Worm (Caenorhabditis elegans) whole organism, L1 larva: ENCODE data around the gene ZC373.5.

Experiments used
- C16A3.4 ChIP-seq: fragments of 150-350 bp; optimal IDR thresholded peaks from 2 replicates; lab custom pipeline; 2014; ENCODE audit warnings: missing biosample characterization, missing genetic modification characterization
- C34B4.2 ChIP-seq: sonication (generic microtip); optimal IDR thresholded peaks from 2 replicates; lab custom pipeline; 2017; ENCODE audit warnings: mild to moderate bottlenecking, missing genetic modification characterization, missing compliant biosample characterization
- F16B12.6 ChIP-seq: fragments of 150-350 bp; optimal IDR thresholded peaks from 2 replicates; lab custom pipeline; 2014; ENCODE audit warnings: missing biosample characterization, missing genetic modification characterization
- ama-1 ChIP-seq: fragments of 150-350 bp; optimal IDR thresholded peaks from 2 replicates; lab custom pipeline; 2014
- blmp-1 ChIP-seq: fragments of 150-350 bp; optimal IDR thresholded peaks from 2 replicates; lab custom pipeline; 2014; ENCODE audit warnings: missing biosample characterization, missing genetic modification characterization
- ceh-82 ChIP-seq, 3 experiments: fragments of 150-350 bp in 1 of 3; sonication (generic microtip) in 2 of 3; optimal IDR thresholded peaks; 2 replicates each; lab custom pipeline; 2014 to 2017; ENCODE audit warnings: missing biosample characterization in 3 of 3, missing genetic modification characterization in 3 of 3
- ces-1 ChIP-seq: fragments of 150-350 bp; optimal IDR thresholded peaks from 2 replicates; lab custom pipeline; 2014; ENCODE audit warnings: missing biosample characterization, missing genetic modification reagents, missing genetic modification characterization
- dpl-1 ChIP-seq, 3 experiments: fragments of 150-350 bp in 2 of 3; sonication (generic microtip) in 1 of 3; optimal IDR thresholded peaks; 2 replicates each; lab custom pipeline; 2014 to 2017; ENCODE audit warnings: missing biosample characterization in 3 of 3, missing genetic modification characterization in 3 of 3, missing genetic modification reagents in 3 of 3
- egl-13 ChIP-seq: sonication (generic microtip); optimal IDR thresholded peaks from 2 replicates; lab custom pipeline; 2016; ENCODE audit warnings: missing genotype, missing genetic modification reagents, missing genetic modification characterization, missing compliant biosample characterization
- fos-1 ChIP-seq: fragments of 150-350 bp; optimal IDR thresholded peaks from 2 replicates; lab custom pipeline; 2014; ENCODE audit warnings: missing biosample characterization, missing genetic modification characterization
- hpl-2 ChIP-seq: fragments of 150-350 bp; optimal IDR thresholded peaks from 2 replicates; lab custom pipeline; 2014; ENCODE audit warnings: missing biosample characterization, missing genetic modification reagents, missing genetic modification characterization
- lin-13 ChIP-seq: fragments of 150-350 bp; optimal IDR thresholded peaks from 2 replicates; lab custom pipeline; 2014; ENCODE audit warnings: missing biosample characterization, missing genetic modification reagents, missing genetic modification characterization
- lin-15B ChIP-seq: fragments of 150-350 bp; sonication (generic microtip); optimal IDR thresholded peaks from 3 replicates; lab custom pipeline; 2014; ENCODE audit warnings: missing biosample characterization, missing genetic modification characterization
- nhr-19 ChIP-seq: fragments of 200-800 bp; sonication (Bioruptor generic); conservative IDR thresholded peaks from 2 replicates; pipeline ENCODE4 v1.3.6; 2022; ENCODE audit warnings: missing genetic modification characterization, missing compliant biosample characterization
- nhr-28 ChIP-seq: fragments of 150-350 bp; optimal IDR thresholded peaks from 2 replicates; lab custom pipeline; 2014; ENCODE audit warnings: missing biosample characterization, missing genetic modification characterization
- nhr-71 ChIP-seq: sonication (generic microtip); optimal IDR thresholded peaks from 2 replicates; lab custom pipeline; 2016; ENCODE audit warnings: mild to moderate bottlenecking, missing genetic modification characterization, moderate library complexity, missing compliant biosample characterization
- nhr-84 ChIP-seq: sonication (generic microtip); optimal IDR thresholded peaks from 2 replicates; lab custom pipeline; 2017; ENCODE audit warnings: missing biosample characterization, missing genetic modification characterization
- nhr-85 ChIP-seq: sonication (generic microtip); peaks from one replicate; lab custom pipeline; 2016; ENCODE audit warnings: missing genetic modification characterization, inconsistent platforms, missing compliant biosample characterization
- nhr-90 ChIP-seq: sonication (generic microtip); optimal IDR thresholded peaks from 2 replicates; lab custom pipeline; 2016; ENCODE audit warnings: mild to moderate bottlenecking, missing genetic modification characterization, missing compliant biosample characterization; ENCODE audit not compliant: poor library complexity
- pax-3 ChIP-seq: fragments of 200-800 bp; sonication (Bioruptor generic); optimal IDR thresholded peaks from 2 replicates; lab custom pipeline; 2018; ENCODE audit warnings: mild to moderate bottlenecking, missing genetic modification characterization, moderate library complexity, missing compliant biosample characterization
- skn-1 ChIP-seq: fragments of 150-350 bp; optimal IDR thresholded peaks from 2 replicates; lab custom pipeline; 2014; ENCODE audit warnings: missing biosample characterization, missing genetic modification characterization
- snpc-4 ChIP-seq: fragments of 150-350 bp; optimal IDR thresholded peaks from 2 replicates; lab custom pipeline; 2014; ENCODE audit warnings: missing biosample characterization, missing genetic modification characterization
- sptf-1 ChIP-seq: fragments of 150-350 bp; optimal IDR thresholded peaks from 2 replicates; lab custom pipeline; 2014; ENCODE audit warnings: missing biosample characterization, missing genetic modification characterization
- swsn-7 ChIP-seq: sonication (generic microtip); optimal IDR thresholded peaks from 2 replicates; lab custom pipeline; 2016; ENCODE audit warnings: missing genetic modification characterization, missing compliant biosample characterization
- tbx-2 ChIP-seq: sonication (generic microtip); optimal IDR thresholded peaks from 2 replicates; lab custom pipeline; 2016; ENCODE audit warnings: missing genetic modification characterization, missing compliant biosample characterization
- tlp-1 ChIP-seq: fragments of 150-350 bp; optimal IDR thresholded peaks from 2 replicates; lab custom pipeline; 2014; ENCODE audit warnings: missing biosample characterization, missing genetic modification characterization
- unc-130 ChIP-seq: fragments of 150-350 bp; optimal IDR thresholded peaks from 2 replicates; lab custom pipeline; 2017; ENCODE audit warnings: missing biosample characterization, missing genetic modification characterization, inconsistent platforms
- vab-15 ChIP-seq: sonication (generic microtip); optimal IDR thresholded peaks from 2 replicates; lab custom pipeline; 2017; ENCODE audit warnings: missing genotype, mild to moderate bottlenecking, missing genetic modification characterization, missing compliant biosample characterization
- xbp-1 ChIP-seq: sonication (generic microtip); optimal IDR thresholded peaks from 2 replicates; lab custom pipeline; 2016; ENCODE audit warnings: missing genetic modification characterization, missing compliant biosample characterization
- zag-1 ChIP-seq: fragments of 150-350 bp; optimal IDR thresholded peaks from 2 replicates; lab custom pipeline; 2014; ENCODE audit warnings: missing biosample characterization, missing genetic modification characterization
- ztf-11 ChIP-seq, 2 experiments: sonication (generic microtip); optimal IDR thresholded peaks; 2 replicates each; lab custom pipeline; 2016 to 2017; ENCODE audit warnings: missing genetic modification characterization in 2 of 2, missing biosample characterization in 1 of 2, missing compliant biosample characterization in 1 of 2
- ztf-4 ChIP-seq: fragments of 150-350 bp; optimal IDR thresholded peaks from 2 replicates; lab custom pipeline; 2014; ENCODE audit warnings: missing biosample characterization, missing genetic modification characterization

Gene ZC373.5

ce11 chrX:10026347-10026746, 47.8 kb downstream of the ZC373.5 start (continued):
- no peak for TF ChIP-seq snpc-4
- TF ChIP-seq ama-1 (lab: Kevin White, UChicago), result no peak
- peak; percentile 86 for TF ChIP-seq nhr-85 (tag; lab: Kevin White, UChicago)
- TF ChIP-seq nhr-28, result no peak
- TF ChIP-seq nhr-71 (tag; lab: Kevin White, UChicago), result peak; percentile 70
- no peak for TF ChIP-seq dpl-1 (GFP tag; optimal IDR thresholded peaks at IDR 0.05; lab: Kevin White, UChicago)
- no peak for TF ChIP-seq pax-3
- TF ChIP-seq hpl-2 (GFP tag; lab: Kevin White, UChicago), result no peak
- no peak for TF ChIP-seq vab-15 (tag; lab: Kevin White, UChicago)
- TF ChIP-seq fos-1 (tag; lab: Kevin White, UChicago), result peak; percentile 23
- TF ChIP-seq tlp-1 (tag; lab: Kevin White, UChicago), result no peak
- TF ChIP-seq ztf-11 (tag; optimal IDR thresholded peaks at IDR 0.05; lab: Kevin White, UChicago), result no peak
- peak; percentile 2 to 40 (median 34) for TF ChIP-seq ceh-82 (tag; optimal IDR thresholded peaks at IDR 0.05; lab: Kevin White, UChicago)
- TF ChIP-seq lin-15B, result no peak
- TF ChIP-seq swsn-7, result peak; percentile 60
- TF ChIP-seq lin-13 (GFP tag; lab: Kevin White, UChicago), result no peak
- peak; percentile 25 for TF ChIP-seq skn-1 (tag; lab: Kevin White, UChicago)
- no peak for TF ChIP-seq nhr-84 (tag; lab: Kevin White, UChicago)
- no peak for TF ChIP-seq ztf-4
- TF ChIP-seq ces-1, result no peak
- TF ChIP-seq blmp-1, result peak; percentile 92
- no peak for TF ChIP-seq C34B4.2 (tag; lab: Kevin White, UChicago)
- TF ChIP-seq tbx-2, result peak; percentile 4
- TF ChIP-seq xbp-1 (tag; lab: Kevin White, UChicago), result peak; percentile 45
- TF ChIP-seq F16B12.6 (tag; lab: Kevin White, UChicago), result no peak
- TF ChIP-seq egl-13, result no peak
- no peak for TF ChIP-seq zag-1
- peak; percentile 46 for TF ChIP-seq unc-130 (tag; lab: Kevin White, UChicago)
- TF ChIP-seq C16A3.4 (tag; lab: Kevin White, UChicago), result peak; percentile 60
- no peak for TF ChIP-seq nhr-19 (GFP tag; lab: Robert Waterston, UW)
- no peak for TF ChIP-seq sptf-1
- peak; percentile 26 for TF ChIP-seq nhr-90
- TF ChIP-seq, all 84 proteins: peak for 26
